Fruit fly (Drosophila melanogaster) whole organism, embryonic: Measurements from ENCODE around the gene stg.

ENCODE experiments used
- Ada2b ChIP-seq: fragments of 200-800 bp; sonication (Bioruptor generic); IDR thresholded peaks from 2 replicates; pipeline ENCODE4 v1.3.6; 2022; ENCODE audit warnings: missing biosample characterization, missing genetic modification characterization
- Adf1 ChIP-seq: fragments of 200-800 bp; sonication (Bioruptor generic); IDR thresholded peaks from 2 replicates; pipeline ENCODE4 v1.3.6; 2022; ENCODE audit warnings: missing biosample characterization, missing genetic modification characterization
- Atf6 ChIP-seq: fragments of 200-800 bp; sonication (Bioruptor generic); IDR thresholded peaks from 2 replicates; pipeline ENCODE4 v1.3.6; 2022; ENCODE audit warnings: missing biosample characterization, missing genetic modification characterization
- BtbVII ChIP-seq: fragments of 200-800 bp; sonication (Bioruptor generic); optimal IDR thresholded peaks from 3 replicates; lab custom pipeline; 2017; ENCODE audit warnings: missing biosample characterization, mild to moderate bottlenecking, missing genetic modification characterization
- CG10979 ChIP-seq: fragments of 200-800 bp; sonication (Bioruptor generic); optimal IDR thresholded peaks from 2 replicates; lab custom pipeline; 2018; ENCODE audit warnings: missing biosample characterization, mild to moderate bottlenecking, missing genetic modification characterization, moderate library complexity
- CG11456 ChIP-seq: fragments of 200-800 bp; sonication (Bioruptor generic); IDR thresholded peaks from 3 replicates; pipeline ENCODE4 v1.3.6; 2022; ENCODE audit warnings: missing biosample characterization, missing genetic modification characterization
- CG14050 ChIP-seq: fragments of 200-800 bp; sonication (Bioruptor generic); IDR thresholded peaks from 3 replicates; pipeline ENCODE4 v1.3.6; 2022; ENCODE audit warnings: missing biosample characterization, missing genetic modification characterization
- CG15514 ChIP-seq: fragments of 200-800 bp; sonication (Bioruptor generic); optimal IDR thresholded peaks from 3 replicates; lab custom pipeline; 2017; ENCODE audit warnings: missing biosample characterization, missing genetic modification characterization, mild to moderate bottlenecking, moderate library complexity, missing genetic modification reagents
- CG15601 ChIP-seq: fragments of 200-800 bp; sonication (Bioruptor generic); optimal IDR thresholded peaks from 3 replicates; lab custom pipeline; 2019; ENCODE audit warnings: missing biosample characterization, mild to moderate bottlenecking, missing genetic modification characterization, moderate library complexity
- CG17186 ChIP-seq: fragments of 200-800 bp; sonication (Bioruptor generic); optimal IDR thresholded peaks from 3 replicates; lab custom pipeline; 2017; ENCODE audit warnings: missing biosample characterization, missing genetic modification reagents, missing genetic modification characterization
- CG17568 ChIP-seq: fragments of 200-800 bp; sonication (Bioruptor generic); optimal IDR thresholded peaks from 2 replicates; lab custom pipeline; 2018; ENCODE audit warnings: missing biosample characterization, mild to moderate bottlenecking, missing genetic modification characterization, moderate library complexity
- CG17612 ChIP-seq: fragments of 200-800 bp; sonication (Bioruptor generic); IDR thresholded peaks from 2 replicates; pipeline ENCODE4 v1.3.6; 2022; ENCODE audit warnings: missing biosample characterization, missing genetic modification characterization
- CG17912 ChIP-seq: fragments of 200-800 bp; sonication (Bioruptor generic); optimal IDR thresholded peaks from 2 replicates; lab custom pipeline; 2018; ENCODE audit warnings: missing biosample characterization, mild to moderate bottlenecking, missing genetic modification characterization
- CG31388 ChIP-seq: fragments of 200-800 bp; sonication (Bioruptor generic); optimal IDR thresholded peaks from 2 replicates; lab custom pipeline; 2016; ENCODE audit warnings: missing biosample characterization, missing genetic modification characterization
- CG6689 ChIP-seq: fragments of 200-800 bp; sonication (Bioruptor generic); IDR thresholded peaks from 2 replicates; pipeline ENCODE4 v1.3.6; 2022; ENCODE audit warnings: missing biosample characterization, missing genetic modification characterization
- CG6813 ChIP-seq: fragments of 200-800 bp; sonication (Bioruptor generic); optimal IDR thresholded peaks from 2 replicates; lab custom pipeline; 2017; ENCODE audit warnings: missing biosample characterization, missing genetic modification characterization, mild to moderate bottlenecking, moderate library complexity, missing genetic modification reagents
- CG7357 ChIP-seq: fragments of 200-800 bp; sonication (Bioruptor generic); IDR thresholded peaks from 3 replicates; pipeline ENCODE4 v1.3.6; 2022; ENCODE audit warnings: missing biosample characterization, missing genetic modification characterization
- CG7372 ChIP-seq: fragments of 200-800 bp; sonication (Bioruptor generic); IDR thresholded peaks from 2 replicates; pipeline ENCODE4 v1.3.6; 2022; ENCODE audit warnings: missing biosample characterization, missing genetic modification characterization
- CG7556 ChIP-seq: fragments of 200-800 bp; sonication (Bioruptor generic); optimal IDR thresholded peaks from 2 replicates; lab custom pipeline; 2017; ENCODE audit warnings: missing biosample characterization, mild to moderate bottlenecking, missing genetic modification characterization
- CG9817 ChIP-seq: fragments of 200-800 bp; sonication (Bioruptor generic); optimal IDR thresholded peaks from 2 replicates; lab custom pipeline; 2018; ENCODE audit warnings: missing biosample characterization, mild to moderate bottlenecking, missing genetic modification characterization, moderate library complexity
- CG9932 ChIP-seq: fragments of 200-800 bp; sonication (Bioruptor generic); IDR thresholded peaks from 2 replicates; pipeline ENCODE4 v1.3.6; 2022; ENCODE audit warnings: missing biosample characterization, missing genetic modification characterization
- CkIIα-i1 ChIP-seq: fragments of 200-800 bp; sonication (Bioruptor generic); IDR thresholded peaks from 2 replicates; pipeline ENCODE4 v1.3.6; 2022; ENCODE audit warnings: missing biosample characterization, missing genetic modification characterization
- E2f2 ChIP-seq: fragments of 200-800 bp; sonication (Bioruptor generic); IDR thresholded peaks from 2 replicates; pipeline ENCODE4 v1.3.6; 2022; ENCODE audit warnings: missing biosample characterization, missing genetic modification characterization
- Fer2 ChIP-seq: fragments of 200-800 bp; sonication (Bioruptor generic); optimal IDR thresholded peaks from 2 replicates; lab custom pipeline; 2018; ENCODE audit warnings: missing biosample characterization, mild to moderate bottlenecking, missing genetic modification characterization, moderate library complexity
- HLH3B ChIP-seq: fragments of 200-800 bp; sonication (Bioruptor generic); IDR thresholded peaks from 2 replicates; pipeline ENCODE4 v1.3.6; 2022; ENCODE audit warnings: missing biosample characterization, missing genetic modification characterization
- Jarid2 ChIP-seq: fragments of 200-800 bp; sonication (Bioruptor generic); optimal IDR thresholded peaks from 3 replicates; lab custom pipeline; 2017; ENCODE audit warnings: mild to moderate bottlenecking, missing biosample characterization, missing genetic modification reagents, missing genetic modification characterization
- Side ChIP-seq: fragments of 200-800 bp; sonication (Bioruptor generic); optimal IDR thresholded peaks from 2 replicates; lab custom pipeline; 2016; ENCODE audit warnings: missing biosample characterization, missing genetic modification characterization
- Sry-β ChIP-seq: fragments of 200-800 bp; sonication (Bioruptor generic); optimal IDR thresholded peaks from 2 replicates; lab custom pipeline; 2018; ENCODE audit warnings: missing biosample characterization, mild to moderate bottlenecking, missing genetic modification characterization, moderate library complexity
- Taf1 ChIP-seq: fragments of 200-800 bp; sonication (Bioruptor generic); IDR thresholded peaks from 2 replicates; pipeline ENCODE4 v1.3.6; 2022; ENCODE audit warnings: missing biosample characterization, missing genetic modification characterization
- ab ChIP-seq: fragments of 200-800 bp; sonication (Bioruptor generic); optimal IDR thresholded peaks from 2 replicates; lab custom pipeline; 2016; ENCODE audit warnings: missing biosample characterization, missing genetic modification characterization
- cg ChIP-seq: fragments of 200-800 bp; sonication (Bioruptor generic); optimal IDR thresholded peaks from 3 replicates; lab custom pipeline; 2019; ENCODE audit warnings: missing biosample characterization, mild to moderate bottlenecking, missing genetic modification characterization, moderate library complexity
- fd3F ChIP-seq: fragments of 200-800 bp; sonication (Bioruptor generic); optimal IDR thresholded peaks from 2 replicates; lab custom pipeline; 2018; ENCODE audit warnings: missing biosample characterization, mild to moderate bottlenecking, missing genetic modification characterization, moderate library complexity
- fd96Cb ChIP-seq: fragments of 200-800 bp; sonication (Bioruptor generic); optimal IDR thresholded peaks from 2 replicates; lab custom pipeline; 2018; ENCODE audit warnings: missing biosample characterization, mild to moderate bottlenecking, missing genetic modification characterization, moderate library complexity
- knrl ChIP-seq: fragments of 200-800 bp; sonication (Bioruptor generic); IDR thresholded peaks from 3 replicates; pipeline ENCODE4 v1.3.6; 2022; ENCODE audit warnings: missing biosample characterization, missing genetic modification characterization; ENCODE audit not compliant: partially characterized antibody
- lilli ChIP-seq: fragments of 200-800 bp; sonication (Bioruptor generic); optimal IDR thresholded peaks from 3 replicates; lab custom pipeline; 2016; ENCODE audit warnings: missing biosample characterization, missing genetic modification characterization
- mld ChIP-seq: fragments of 200-800 bp; sonication (Bioruptor generic); IDR thresholded peaks from 3 replicates; pipeline ENCODE4 v1.3.6; 2022; ENCODE audit warnings: missing biosample characterization, missing genetic modification characterization; ENCODE audit not compliant: partially characterized antibody
- sob ChIP-seq: fragments of 200-800 bp; sonication (Bioruptor generic); IDR thresholded peaks from 2 replicates; pipeline ENCODE4 v1.3.6; 2022; ENCODE audit warnings: missing biosample characterization, missing genetic modification characterization
- tgo ChIP-seq: fragments of 200-800 bp; sonication (Bioruptor generic); IDR thresholded peaks from 3 replicates; pipeline ENCODE4 v1.3.6; 2022; ENCODE audit warnings: missing biosample characterization, missing genetic modification characterization
- tna ChIP-seq: fragments of 200-800 bp; sonication (Bioruptor generic); IDR thresholded peaks from 2 replicates; pipeline ENCODE4 v1.3.6; 2022; ENCODE audit warnings: missing biosample characterization, missing genetic modification characterization; ENCODE audit not compliant: partially characterized antibody
- toy ChIP-seq: fragments of 200-800 bp; sonication (Bioruptor generic); IDR thresholded peaks from 2 replicates; pipeline ENCODE4 v1.3.6; 2022; ENCODE audit warnings: missing biosample characterization, missing genetic modification characterization

stg gene

dm6 chr3R:29207012-29207656, 48.5 kb downstream of the stg start (continued):
- TF ChIP-seq CG6813 (GFP tag; lab: Kevin White, UChicago) = no peak
- TF ChIP-seq CG17186 (GFP tag; lab: Kevin White, UChicago) = no peak
- TF ChIP-seq Taf1 (GFP tag; lab: Robert Waterston, UW) = 0 out of 2 replicates have a peak, but pooled peaks have one; percentile 14
- peak; percentile 45 for TF ChIP-seq lilli (GFP tag; lab: Kevin White, UChicago)
- peak; percentile 65 for TF ChIP-seq Atf6 (GFP tag; lab: Robert Waterston, UW)
- no peak for TF ChIP-seq mld (GFP tag; lab: Robert Waterston, UW)
- peak; percentile 31; the same call in 1 of the 2 replicates for TF ChIP-seq CG7372
- peak; percentile 17 for TF ChIP-seq CG17912 (GFP tag; lab: Kevin White, UChicago)
- peak; percentile 62; the same call in 1 of the 2 replicates for TF ChIP-seq CG6689 (GFP tag; lab: Robert Waterston, UW)
- TF ChIP-seq CG9817 = peak; percentile 75
- peak; percentile 28; the same call in 1 of the 2 replicates for TF ChIP-seq CG17612
- peak; percentile 73; the same call in 1 of the 2 replicates for TF ChIP-seq HLH3B (GFP tag; lab: Robert Waterston, UW)
- TF ChIP-seq CG17568 (GFP tag; lab: Kevin White, UChicago) = peak; percentile 23
- peak; percentile 75 for TF ChIP-seq sob (GFP tag; lab: Robert Waterston, UW)
- TF ChIP-seq fd3F (GFP tag; lab: Kevin White, UChicago) = peak; percentile 80
- TF ChIP-seq CG7357 (GFP tag; lab: Robert Waterston, UW) = peak; percentile 54
- TF ChIP-seq Jarid2 (GFP tag; lab: Kevin White, UChicago) = no peak
- TF ChIP-seq CG7556 (GFP tag; lab: Kevin White, UChicago) = peak; percentile 16
- peak; percentile 36 for TF ChIP-seq CG15514 (GFP tag; lab: Kevin White, UChicago)
- peak; percentile 74 for TF ChIP-seq CG11456 (GFP tag; lab: Robert Waterston, UW)
- TF ChIP-seq CkIIα-i1 (GFP tag; lab: Robert Waterston, UW) = no peak
- peak; percentile 38; the same call in 1 of the 2 replicates for TF ChIP-seq E2f2 (GFP tag; lab: Robert Waterston, UW)
- TF ChIP-seq Adf1 (GFP tag; lab: Robert Waterston, UW) = 0 out of 2 replicates have a peak, but pooled peaks have one; percentile 33
- peak; percentile 45 for TF ChIP-seq CG10979
- peak; percentile 81 for TF ChIP-seq tgo (GFP tag; lab: Robert Waterston, UW)
- no peak for TF ChIP-seq tna (GFP tag; lab: Robert Waterston, UW)
- TF ChIP-seq Fer2 = peak; percentile 22
- TF ChIP-seq CG15601 (tag; lab: Kevin White, UChicago) = peak; percentile 35
- TF ChIP-seq ab (GFP tag; lab: Kevin White, UChicago) = no peak
- peak; percentile 60 for TF ChIP-seq fd96Cb (tag; lab: Kevin White, UChicago)
- no peak for TF ChIP-seq toy (GFP tag; lab: Robert Waterston, UW)
- TF ChIP-seq BtbVII = peak; percentile 54
- no peak for TF ChIP-seq CG31388 (GFP tag; lab: Kevin White, UChicago)
- TF ChIP-seq Ada2b (GFP tag; lab: Robert Waterston, UW) = peak; percentile 61
- peak; percentile 69 for TF ChIP-seq CG14050
- peak; percentile 66 for TF ChIP-seq CG9932
- TF ChIP-seq Side (GFP tag; lab: Kevin White, UChicago) = no peak
- TF ChIP-seq cg (GFP tag; lab: Kevin White, UChicago) = peak; percentile 54
- no peak for TF ChIP-seq Sry-β (GFP tag; lab: Kevin White, UChicago)
- no peak for TF ChIP-seq knrl (GFP tag; lab: Robert Waterston, UW)
